Fruit fly (Drosophila melanogaster): ENCODE results near the gene Ufsp2.

Gene Ufsp2

DNA sequence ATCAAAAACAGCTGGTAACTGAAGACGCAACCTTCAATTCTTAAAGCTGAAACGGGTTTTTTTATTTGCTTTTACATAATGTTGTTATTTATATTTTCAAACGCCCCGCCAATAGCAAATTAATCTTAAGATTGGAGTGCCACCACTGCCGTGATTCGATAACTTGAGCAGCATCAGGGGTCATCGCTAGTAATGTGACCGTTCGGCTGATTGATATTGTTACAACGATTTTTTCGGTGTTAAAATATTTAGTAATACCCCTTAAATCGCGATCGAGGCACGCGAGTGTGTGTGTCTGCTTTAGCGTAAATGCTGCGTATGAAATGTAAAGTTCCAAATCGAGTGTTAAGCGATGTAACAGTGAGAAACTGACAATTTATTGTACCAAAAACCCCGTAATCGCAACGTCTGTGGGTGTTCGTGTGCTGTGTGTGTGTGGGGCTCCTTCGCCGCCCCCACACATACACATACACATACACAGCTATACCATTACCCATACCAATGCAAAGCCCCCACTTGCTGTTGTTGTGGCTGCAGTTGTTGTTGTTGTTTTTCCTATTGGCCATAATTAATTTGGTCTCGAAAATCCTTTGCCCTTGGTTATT is 10.4 kb upstream of the Ufsp2 start, which contains the start of gene dop:
Gene dop (plus strand): TSS at position 185 of the 605 bp plus-strand sequence.
- no peak for TF ChIP-seq noc (tag; optimal IDR thresholded peaks at IDR 0.05)

DNA sequence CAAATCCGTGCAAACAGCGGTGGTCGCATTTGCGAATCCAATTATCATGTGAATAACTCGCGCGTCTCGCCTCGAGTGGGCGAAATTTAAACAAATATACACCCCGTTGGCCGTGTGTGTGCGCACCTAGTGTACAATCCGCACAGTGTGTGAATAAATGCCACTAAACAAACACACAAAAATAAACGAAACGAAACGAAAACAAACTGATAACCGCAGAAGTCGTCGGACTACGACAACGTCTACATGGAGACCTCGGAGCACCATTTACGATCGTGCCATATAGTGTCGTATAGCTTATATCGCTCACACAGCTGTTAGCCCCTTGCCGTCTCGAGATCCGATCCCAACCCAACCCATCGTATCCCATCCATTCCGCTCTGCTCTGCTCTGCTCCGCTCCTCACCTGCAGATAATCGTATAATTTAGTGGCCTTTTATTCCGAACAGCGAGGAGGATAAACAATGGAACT is 9.8 kb upstream of the Ufsp2 start:
- TF ChIP-seq noc (tag; optimal IDR thresholded peaks at IDR 0.05) = peak; percentile 86

DNA sequence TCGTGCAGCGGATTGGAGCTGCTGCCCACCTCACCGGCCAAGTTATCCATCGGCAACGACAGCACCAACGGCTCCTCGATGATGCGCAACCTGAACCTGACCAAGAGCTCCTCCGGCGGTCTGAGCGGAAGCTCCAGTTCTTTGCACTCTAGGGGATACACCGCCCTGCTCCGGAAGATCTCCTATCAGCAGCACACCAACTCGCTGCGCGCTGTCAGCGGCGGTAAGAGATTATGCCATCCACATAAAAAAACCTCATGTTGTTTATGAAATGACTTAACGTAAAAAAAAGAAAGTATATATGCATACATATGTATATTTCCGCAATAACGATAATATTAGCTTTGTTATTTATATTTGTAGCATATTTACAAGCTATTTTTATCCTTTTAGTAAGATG is 7.6 kb upstream of the Ufsp2 start:
- no peak for TF ChIP-seq noc (tag; optimal IDR thresholded peaks at IDR 0.05)

DNA sequence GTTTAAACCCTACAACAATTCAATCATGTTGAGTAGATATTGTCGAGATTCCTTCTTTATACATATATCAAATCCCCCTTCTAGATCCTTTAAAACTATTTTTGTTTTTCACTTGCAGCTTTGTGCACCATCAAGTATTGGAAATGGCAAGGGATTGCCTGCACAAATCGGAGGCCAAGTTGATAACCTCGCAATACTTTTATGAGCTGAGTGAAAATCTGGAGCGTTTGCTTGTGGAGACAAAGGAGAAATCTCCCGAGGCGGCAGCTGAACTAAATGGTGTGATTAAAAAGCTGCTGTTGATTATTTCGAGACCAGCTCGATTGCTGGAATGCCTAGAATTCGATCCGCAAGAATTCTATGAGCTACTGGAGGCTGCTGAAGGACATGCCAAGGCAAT is 5.8 kb upstream of the Ufsp2 start:
- TF ChIP-seq noc (tag; optimal IDR thresholded peaks at IDR 0.05) = no peak

DNA sequence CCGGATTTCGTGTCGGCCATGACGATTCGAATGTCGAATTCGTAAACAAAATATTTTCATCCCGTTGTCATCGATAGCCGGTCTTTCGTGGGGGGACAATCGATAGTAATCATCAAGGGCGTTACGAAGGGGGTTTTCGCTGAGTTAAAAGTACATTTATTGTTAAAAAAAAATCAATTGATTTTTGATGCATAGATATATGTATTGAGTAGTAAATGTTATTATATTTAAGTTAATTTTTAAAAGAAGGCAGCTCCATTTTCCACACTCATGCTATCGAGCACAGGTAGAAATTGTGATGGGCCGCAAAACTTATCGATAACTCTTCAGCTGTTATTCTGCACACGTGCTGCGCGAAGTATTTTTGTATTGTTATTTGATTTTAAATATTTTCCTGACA is 4.1 kb downstream of the Ufsp2 start, which contains the start of the genes mrn and CG12301:
Gene mrn (minus strand): TSS at position 51 of the 400 bp plus-strand sequence.
Gene CG12301 (plus strand): TSS at position 314 of the 400 bp plus-strand sequence.
- no peak for TF ChIP-seq noc (tag; optimal IDR thresholded peaks at IDR 0.05)

DNA sequence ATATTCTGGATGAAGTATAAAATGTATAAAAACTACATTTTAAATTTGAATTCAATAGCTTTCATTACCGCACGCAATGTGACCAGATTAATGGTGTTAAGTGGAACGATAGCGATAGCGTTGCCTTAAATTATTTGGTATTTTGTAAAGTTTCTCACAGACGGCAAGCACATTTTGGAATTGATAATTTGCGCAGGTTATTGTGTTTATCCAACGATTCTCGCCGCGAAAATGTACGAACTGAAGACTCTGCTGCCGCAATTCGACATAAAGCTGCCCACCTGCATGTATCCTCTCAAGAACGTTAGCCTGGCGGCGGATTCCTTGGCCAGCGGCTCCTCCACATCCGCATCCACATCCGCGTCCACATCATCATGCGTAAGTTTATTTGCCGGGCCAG is 7.1 kb downstream of the Ufsp2 start, which contains the start of gene AIMP2:
Gene AIMP2 (plus strand): TSS at position 135 of the 400 bp plus-strand sequence.
- no peak for TF ChIP-seq noc (tag; optimal IDR thresholded peaks at IDR 0.05)

DNA sequence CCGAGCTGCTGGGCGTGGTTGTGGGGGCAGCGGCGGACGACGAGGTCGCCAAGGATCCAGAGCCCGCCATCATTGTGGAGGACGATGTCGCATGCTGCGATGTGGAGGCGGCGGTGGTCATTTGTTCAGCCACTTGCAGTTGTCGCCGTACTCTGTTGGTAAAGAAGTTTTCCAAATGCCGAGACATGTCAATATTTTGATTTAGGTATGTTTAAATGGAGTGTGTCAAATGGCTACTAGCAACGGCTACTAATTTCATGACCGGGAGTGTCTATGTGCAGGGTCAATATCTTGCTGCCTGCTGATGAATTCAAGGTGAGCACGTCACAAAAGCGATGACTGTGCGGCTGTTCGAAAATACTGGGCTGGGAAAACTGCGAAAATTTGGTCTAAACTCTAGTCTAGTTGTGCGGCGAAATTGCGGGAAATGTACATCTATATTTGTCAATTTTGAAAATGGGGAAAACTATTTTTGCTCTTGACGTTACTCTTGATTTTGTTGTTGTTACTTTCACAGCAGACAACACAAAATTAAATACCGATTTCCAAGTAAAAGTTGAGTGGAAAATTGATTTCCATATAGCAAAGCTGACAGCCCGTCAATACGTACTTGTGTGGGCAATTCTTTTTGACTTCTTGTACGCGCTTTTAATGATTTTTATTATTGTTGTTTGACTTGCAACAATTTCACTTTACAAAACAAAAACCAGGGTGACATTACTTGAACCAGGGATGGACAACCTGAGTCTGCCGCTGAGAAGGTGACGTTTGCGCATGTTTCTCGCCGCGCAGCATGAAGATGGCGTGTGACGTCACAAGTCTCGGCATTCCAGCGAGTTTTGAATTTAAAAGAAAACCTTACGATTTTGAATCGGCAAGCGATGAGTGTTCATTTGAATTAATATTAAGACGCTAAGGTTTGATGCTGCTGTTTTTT is 11.3 kb downstream of the Ufsp2 start, which contains the start of gene CG7656:
Gene CG7656 (minus strand): TSS at position 731 of the 937 bp plus-strand sequence.
- peak; percentile 52 for TF ChIP-seq noc (tag; optimal IDR thresholded peaks at IDR 0.05)

DNA sequence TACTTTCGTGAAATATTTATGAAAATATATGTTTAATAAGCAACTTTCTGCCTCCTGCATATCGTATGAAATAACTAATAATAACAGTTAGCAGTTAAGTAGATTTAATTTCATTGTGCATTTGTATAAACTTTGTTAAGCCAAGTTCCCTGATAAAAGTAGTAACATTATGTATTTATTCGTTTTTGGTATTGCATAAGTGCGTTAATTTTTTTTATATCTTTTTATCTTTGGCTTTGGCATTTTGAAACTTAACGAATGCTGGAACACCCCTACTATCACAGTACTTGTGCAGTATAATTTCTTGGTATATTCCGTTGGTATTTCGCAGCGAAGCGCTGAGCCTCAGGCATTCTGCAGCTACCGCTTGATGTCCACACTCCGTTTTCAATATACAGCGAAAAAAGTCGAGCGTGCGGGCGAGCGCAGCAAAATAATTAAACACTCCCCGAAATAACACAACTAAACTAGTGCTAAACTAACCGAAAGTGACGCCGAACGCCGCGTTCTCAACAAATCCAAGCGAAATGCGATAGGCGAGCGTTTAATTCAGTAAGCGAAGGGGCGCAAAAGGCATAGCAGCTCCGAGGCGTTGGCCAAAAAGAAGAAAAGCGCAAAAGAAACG is 12.3 kb downstream of the Ufsp2 start, which contains the start of gene RhoGAP71E:
Gene RhoGAP71E (plus strand): TSS at position 347 of the 625 bp plus-strand sequence.
- peak; percentile 56 for TF ChIP-seq noc (tag; optimal IDR thresholded peaks at IDR 0.05)

DNA sequence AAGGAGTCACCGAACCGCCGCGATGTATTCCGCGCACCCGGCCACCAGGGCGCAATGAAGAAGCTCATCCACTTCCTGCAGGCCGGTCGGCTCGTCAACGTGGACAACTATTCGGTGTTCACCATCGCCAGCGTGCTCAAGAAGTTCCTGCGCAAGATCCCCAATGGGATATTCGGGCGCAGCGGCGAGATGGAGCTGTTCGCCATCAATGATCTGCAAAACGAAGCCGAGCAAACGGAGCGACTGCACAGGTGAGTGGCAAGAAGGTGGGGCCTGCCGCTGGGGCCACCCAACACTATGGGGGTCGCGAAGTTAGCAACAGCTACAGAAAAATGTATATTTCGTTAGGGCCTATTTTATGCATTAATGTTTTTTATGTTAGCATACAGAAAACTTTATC is 13.4 kb downstream of the Ufsp2 start:
- no peak for TF ChIP-seq noc (tag; optimal IDR thresholded peaks at IDR 0.05)

DNA sequence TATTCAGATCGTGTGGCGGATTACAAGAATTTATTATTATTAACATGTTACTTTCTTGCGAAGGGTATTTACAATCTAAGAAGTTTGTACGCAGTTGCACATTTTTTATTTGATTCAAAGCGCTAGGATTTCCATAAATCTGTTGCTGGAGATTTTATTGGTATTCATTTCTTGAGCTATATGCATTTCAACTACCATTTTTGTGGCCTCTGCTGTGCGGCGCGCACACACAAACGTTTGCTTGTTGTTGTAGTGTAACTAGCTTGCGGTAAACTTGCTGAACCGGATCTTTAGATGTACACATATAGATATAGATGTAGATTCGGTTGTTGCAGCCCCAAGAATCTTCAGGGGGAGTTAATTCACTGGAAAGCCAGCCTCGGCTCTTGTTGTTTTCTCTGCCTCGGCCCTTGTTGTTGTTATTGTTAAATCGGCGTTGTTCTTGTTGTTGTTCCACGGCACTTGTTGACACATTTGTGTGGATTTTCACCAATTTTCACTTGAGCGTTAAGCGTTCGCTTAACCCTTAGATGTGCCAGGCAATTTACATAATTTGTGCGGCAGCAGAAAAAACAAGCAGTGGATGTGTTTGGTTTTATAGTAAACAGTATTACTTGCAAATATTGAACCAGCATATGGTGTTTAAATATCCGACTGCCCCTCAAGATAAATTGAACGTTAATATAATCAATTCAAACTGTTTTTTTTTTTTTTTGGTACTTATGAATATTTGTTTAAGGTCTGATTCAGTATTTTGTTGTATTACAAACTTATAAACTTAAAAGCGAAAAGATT is 14.6 kb downstream of the Ufsp2 start:
- no peak for TF ChIP-seq noc (tag; optimal IDR thresholded peaks at IDR 0.05)

DNA sequence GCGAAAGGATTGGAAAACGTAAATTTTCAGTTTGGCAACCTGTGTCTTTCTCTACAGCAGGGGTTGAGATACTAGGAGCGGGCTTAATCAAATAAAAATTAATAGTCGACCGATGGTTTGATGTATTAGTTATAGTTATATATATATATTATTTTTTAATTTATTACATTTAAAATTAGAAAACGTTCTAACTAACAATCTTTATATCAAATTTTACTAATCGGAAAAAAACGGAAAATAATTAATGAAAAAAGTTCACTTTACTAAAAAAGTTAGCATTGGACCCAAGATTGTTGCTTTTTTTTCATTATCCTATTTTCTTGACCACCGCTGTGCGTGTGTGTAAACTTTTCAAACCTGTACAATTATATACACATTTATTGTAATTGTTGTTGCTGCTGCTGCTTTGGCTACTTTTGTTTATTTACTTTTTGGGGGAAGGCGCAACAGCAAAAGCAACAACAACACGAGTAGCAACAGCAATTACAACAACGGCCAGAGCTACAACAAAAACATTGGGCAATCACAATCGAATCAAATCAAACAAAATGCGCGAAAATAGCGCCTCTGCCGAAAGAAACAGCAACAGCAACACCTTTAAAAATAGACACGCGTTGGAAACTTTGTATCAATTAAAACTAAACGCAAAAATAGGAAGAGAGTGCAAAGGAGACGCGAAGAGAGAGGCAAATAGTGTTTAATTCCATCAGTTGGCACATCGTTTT is 16.3 kb downstream of the Ufsp2 start:
- TF ChIP-seq noc (tag; optimal IDR thresholded peaks at IDR 0.05) = peak; percentile 51

DNA sequence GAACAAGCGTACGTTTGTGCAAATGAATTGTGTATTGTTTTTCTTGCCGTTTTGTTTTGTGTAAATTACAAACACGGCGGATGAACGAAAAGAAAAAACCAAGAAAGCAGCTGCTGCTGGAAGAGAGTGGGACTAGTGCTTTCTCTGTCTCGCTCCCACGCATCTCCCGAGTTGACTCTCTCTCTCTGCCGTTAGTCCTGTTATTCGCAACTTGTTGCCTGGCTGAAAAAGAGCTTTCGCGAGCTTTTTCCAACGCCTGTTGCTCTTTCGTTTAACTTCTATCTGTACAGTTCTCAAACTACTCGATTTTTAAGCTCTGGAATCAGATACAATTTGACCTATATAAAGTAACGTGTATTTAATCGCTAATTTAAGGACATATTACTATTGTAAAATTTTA is 17.0 kb downstream of the Ufsp2 start:
- TF ChIP-seq noc (tag; optimal IDR thresholded peaks at IDR 0.05) = no peak

DNA sequence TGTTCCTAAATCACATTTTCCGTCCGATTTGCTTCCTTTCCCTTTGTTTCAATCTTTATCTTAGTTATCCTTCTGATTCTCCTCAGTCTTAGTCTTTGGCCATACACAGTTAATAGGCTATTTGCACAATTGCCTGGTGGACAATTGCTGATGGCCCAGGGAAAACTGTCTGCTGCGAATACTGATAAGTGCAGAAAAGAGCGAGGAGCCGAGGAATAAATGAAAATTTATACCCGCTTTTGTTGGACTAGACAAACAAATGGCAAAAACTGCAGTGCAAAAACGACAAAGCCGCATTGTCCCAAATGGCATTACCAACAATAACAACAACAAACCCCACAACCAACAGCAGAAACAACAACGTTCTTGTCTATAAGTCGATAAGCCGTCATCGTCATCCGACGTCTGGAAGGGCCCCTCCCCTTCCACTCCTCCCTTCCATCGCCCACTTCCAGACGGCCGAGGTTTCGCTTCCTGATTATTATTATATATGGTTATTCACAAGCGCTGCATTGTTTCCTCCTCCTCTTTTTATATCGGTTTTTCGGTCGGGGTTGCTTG is 17.8 kb downstream of the Ufsp2 start:
- no peak for TF ChIP-seq noc (tag; optimal IDR thresholded peaks at IDR 0.05)

DNA sequence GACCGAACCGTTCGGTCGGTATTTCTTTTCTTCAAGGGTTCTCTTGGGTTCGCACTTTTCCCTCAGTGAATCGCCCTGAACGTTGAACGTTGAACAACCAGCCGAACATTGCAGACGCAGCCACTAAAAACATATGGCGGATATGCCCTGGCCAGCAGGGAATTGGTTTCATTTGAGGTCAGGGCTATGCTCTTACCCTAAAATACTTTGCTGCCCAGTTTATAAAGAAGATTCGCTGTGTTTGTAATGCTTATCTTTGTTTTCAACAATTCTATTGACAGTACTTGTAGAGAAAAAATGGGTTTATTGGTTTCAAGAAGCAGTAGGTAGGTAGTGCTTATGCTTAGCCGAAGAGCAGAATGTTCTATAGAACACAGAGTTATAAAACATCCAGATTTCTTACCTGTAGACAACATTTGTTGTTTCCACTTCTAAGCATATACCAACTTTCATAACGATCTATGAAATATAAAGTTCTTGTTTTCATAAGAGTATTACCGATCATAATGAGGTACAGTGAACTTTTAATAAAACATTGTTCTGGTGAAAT is 18.9 kb downstream of the Ufsp2 start:
- TF ChIP-seq noc (tag; optimal IDR thresholded peaks at IDR 0.05) = no peak
